Worm (Caenorhabditis elegans) whole organism, young adult: ENCODE measurements around the gene clec-31.

Source experiments
- B0019.2 ChIP-seq: fragments of 200-800 bp; sonication (Bioruptor generic); conservative IDR thresholded peaks from 2 replicates; pipeline ENCODE4 v1.3.6; 2022; ENCODE audit warnings: missing genetic modification reagents, missing genetic modification characterization, missing compliant biosample characterization
- D2030.7 ChIP-seq: fragments of 200-800 bp; sonication (Bioruptor generic); IDR thresholded peaks from 2 replicates; pipeline ENCODE4 v1.3.6; 2022; ENCODE audit warnings: missing genetic modification reagents, missing genetic modification characterization, missing compliant biosample characterization
- die-1 ChIP-seq: sonication (generic microtip); optimal IDR thresholded peaks from 2 replicates; lab custom pipeline; 2016; ENCODE audit warnings: missing genotype, mild to moderate bottlenecking, missing genetic modification characterization, missing compliant biosample characterization
- him-1 ChIP-seq: sonication (generic microtip); optimal IDR thresholded peaks from 2 replicates; lab custom pipeline; 2016; ENCODE audit warnings: missing genotype, missing genetic modification reagents, missing genetic modification characterization, missing compliant biosample characterization
- lag-1 ChIP-seq: fragments of 200-800 bp; sonication (Bioruptor generic); IDR thresholded peaks from 2 replicates; pipeline ENCODE4 v1.3.6; 2022; ENCODE audit warnings: missing genetic modification reagents, missing genetic modification characterization, missing compliant biosample characterization
- madf-3 ChIP-seq: fragments of 200-800 bp; sonication (Bioruptor generic); IDR thresholded peaks from 2 replicates; pipeline ENCODE4 v1.3.6; 2022; ENCODE audit warnings: missing genetic modification reagents, missing genetic modification characterization, missing compliant biosample characterization
- pha-4 ChIP-seq: fragments of 150-350 bp; sonication (generic microtip); optimal IDR thresholded peaks from 2 replicates; lab custom pipeline; 2014; ENCODE audit warnings: missing biosample characterization, missing genetic modification reagents, missing genetic modification characterization
- snpc-1.3 ChIP-seq: sonication (generic microtip); optimal IDR thresholded peaks from 2 replicates; lab custom pipeline; 2017; ENCODE audit warnings: missing genetic modification characterization, mild to moderate bottlenecking, missing compliant biosample characterization, antibody characterized with exemption, moderate library complexity, missing genotype, missing genetic modification reagents; ENCODE audit not compliant: insufficient read depth
- unc-130 ChIP-seq: sonication (generic microtip); optimal IDR thresholded peaks from 2 replicates; lab custom pipeline; 2016; ENCODE audit warnings: missing genetic modification reagents, missing genetic modification characterization, missing compliant biosample characterization
- xnd-1 ChIP-seq: sonication (generic microtip); optimal IDR thresholded peaks from 2 replicates; lab custom pipeline; 2016; ENCODE audit warnings: missing genotype, missing genetic modification reagents, missing genetic modification characterization, missing compliant biosample characterization

ce11 chrV:16853956-16854683 is 3.8 kb downstream of the clec-31 start, which contains the start of the genes clec-35 and clec-27:
- TF ChIP-seq pha-4 (tag; lab: Kevin White, UChicago) (no peak), him-1 (tag; lab: Kevin White, UChicago) (no peak), snpc-1.3 (no peak), xnd-1 (no peak), B0019.2 (GFP tag; lab: Robert Waterston, UW) (no peak), unc-130 (GFP tag; lab: Kevin White, UChicago) (no peak), die-1 (tag; lab: Kevin White, UChicago) (no peak), D2030.7 (GFP tag; lab: Robert Waterston, UW) (no peak), lag-1 (GFP tag; lab: Robert Waterston, UW) (no peak), madf-3 (GFP tag; lab: Robert Waterston, UW) (no peak)
